Worm (Caenorhabditis elegans): Measurements from ENCODE around the gene grd-5.

ce11 chrV:8632788-8633187, 14.0 kb downstream of the grd-5 start:
- TF ChIP-seq him-1 (tag; optimal IDR thresholded peaks at IDR 0.05) (no peak), W03F9.2 (tag; optimal IDR thresholded peaks at IDR 0.05) (no peak)
